Worm (Caenorhabditis elegans): Measurements from ENCODE around the gene Y41C4A.32.

DNA sequence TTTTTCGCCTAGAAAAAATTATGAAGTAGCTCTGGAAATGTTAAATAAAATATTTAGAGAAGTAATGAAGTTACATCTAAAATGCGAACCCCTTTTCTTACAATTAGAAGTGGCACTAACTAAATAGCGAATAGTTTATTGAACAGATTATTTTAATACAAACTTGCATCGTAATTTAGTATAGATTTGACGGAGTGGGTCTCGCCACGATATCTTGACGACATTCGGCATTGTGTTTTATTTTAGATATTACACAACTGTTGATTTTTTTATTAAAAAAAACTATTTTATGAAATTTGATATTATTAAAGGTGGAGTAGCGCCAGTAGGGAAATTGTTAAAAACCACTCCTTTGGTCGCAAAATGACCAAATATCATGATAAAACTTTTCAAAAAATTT lies 31.6 kb upstream of the Y41C4A.32 start:
- TF ChIP-seq efl-1 (optimal IDR thresholded peaks at IDR 0.05) (no peak), efl-1 (GFP tag; optimal IDR thresholded peaks at IDR 0.05 in 1 of 2) (no peak), nhr-12 (tag; optimal IDR thresholded peaks at IDR 0.05) (no peak), snpc-4 (tag; optimal IDR thresholded peaks at IDR 0.05) (no peak), unc-62 (GFP tag; optimal IDR thresholded peaks at IDR 0.05) (no peak), ama-1 (optimal IDR thresholded peaks at IDR 0.05) (no peak), egl-13 (tag; optimal IDR thresholded peaks at IDR 0.05) (no peak), lin-14 (GFP tag; optimal IDR thresholded peaks at IDR 0.05) (no peak), fos-1 (tag; optimal IDR thresholded peaks at IDR 0.05) (no peak), egl-27 (tag; optimal IDR thresholded peaks at IDR 0.05) (no peak), lin-39 (tag; optimal IDR thresholded peaks at IDR 0.05) (no peak), hpl-2 (GFP tag; optimal IDR thresholded peaks at IDR 0.05) (no peak), skn-1 (tag; optimal IDR thresholded peaks at IDR 0.05) (no peak), swsn-7 (tag; optimal IDR thresholded peaks at IDR 0.05) (no peak)

Measured in whole organism, L1 larva.